Fruit fly (Drosophila melanogaster): ENCODE measurements around the gene CG8065.

dm6 chr3L:10225214-10225729 is 9.8 kb downstream of the CG8065 start, which contains the start of gene scramb1:
- TF ChIP-seq Sin3A (optimal IDR thresholded peaks at IDR 0.05) = no peak
- no peak for TF ChIP-seq psq (optimal IDR thresholded peaks at IDR 0.05)
- no peak for TF ChIP-seq h (optimal IDR thresholded peaks at IDR 0.05)

All from Kc167 (cell line).